Worm (Caenorhabditis elegans) whole organism, mixed stage, embryonic: ENCODE data around the gene lipl-7.

Experiments
- M03D4.4 ChIP-seq: sonication (generic microtip); optimal IDR thresholded peaks from 2 replicates; lab custom pipeline; 2017; ENCODE audit warnings: mild to moderate bottlenecking, missing genetic modification characterization, missing compliant biosample characterization
- bed-3 ChIP-seq: fragments of 200-800 bp; sonication (Bioruptor generic); optimal IDR thresholded peaks from 3 replicates; lab custom pipeline; 2018; ENCODE audit warnings: mild to moderate bottlenecking, missing genetic modification characterization, moderate library complexity, missing compliant biosample characterization
- blmp-1 ChIP-seq: fragments of 150-350 bp; optimal IDR thresholded peaks from 2 replicates; lab custom pipeline; 2014; ENCODE audit warnings: missing biosample characterization, missing genetic modification characterization
- ceh-39 ChIP-seq: fragments of 150-350 bp; optimal IDR thresholded peaks from 2 replicates; lab custom pipeline; 2014; ENCODE audit warnings: missing biosample characterization, missing genetic modification characterization
- ceh-43 ChIP-seq: fragments of 200-800 bp; sonication (Bioruptor generic); optimal IDR thresholded peaks from 2 replicates; lab custom pipeline; 2018; ENCODE audit warnings: mild to moderate bottlenecking, missing genetic modification characterization, moderate library complexity, missing compliant biosample characterization
- ceh-83 ChIP-seq: fragments of 200-800 bp; sonication (Bioruptor generic); optimal IDR thresholded peaks from 2 replicates; lab custom pipeline; 2018; ENCODE audit warnings: mild to moderate bottlenecking, missing genetic modification characterization, missing compliant biosample characterization
- ces-1 ChIP-seq: fragments of 150-350 bp; optimal IDR thresholded peaks from 2 replicates; lab custom pipeline; 2014; ENCODE audit warnings: missing biosample characterization, missing genetic modification reagents, missing genetic modification characterization
- cnd-1 ChIP-seq: fragments of 200-800 bp; sonication (Bioruptor generic); optimal IDR thresholded peaks from 2 replicates; lab custom pipeline; 2018; ENCODE audit warnings: mild to moderate bottlenecking, missing genetic modification characterization, missing compliant biosample characterization
- drap-1 ChIP-seq: fragments of 200-800 bp; sonication (Bioruptor generic); optimal IDR thresholded peaks from 3 replicates; lab custom pipeline; 2018; ENCODE audit warnings: mild to moderate bottlenecking, missing genetic modification characterization, missing compliant biosample characterization
- elt-1 ChIP-seq: sonication (generic microtip); optimal IDR thresholded peaks from 2 replicates; lab custom pipeline; 2017; ENCODE audit warnings: missing genetic modification characterization, mild to moderate bottlenecking, missing compliant biosample characterization, antibody characterized with exemption, moderate library complexity, borderline replicate concordance; ENCODE audit not compliant: insufficient read depth
- flh-1 ChIP-seq: fragments of 200-800 bp; sonication (Bioruptor generic); optimal IDR thresholded peaks from 2 replicates; lab custom pipeline; 2018; ENCODE audit warnings: mild to moderate bottlenecking, missing genetic modification characterization, moderate library complexity, missing compliant biosample characterization
- ham-2 ChIP-seq: fragments of 200-800 bp; sonication (Bioruptor generic); optimal IDR thresholded peaks from 2 replicates; lab custom pipeline; 2018; ENCODE audit warnings: mild to moderate bottlenecking, missing genetic modification characterization, missing compliant biosample characterization
- hlh-1 ChIP-seq: fragments of 150-350 bp; optimal IDR thresholded peaks from 2 replicates; lab custom pipeline; 2014; ENCODE audit warnings: missing biosample characterization, missing genetic modification reagents, missing genetic modification characterization
- lin-13 ChIP-seq: fragments of 150-350 bp; optimal IDR thresholded peaks from 2 replicates; lab custom pipeline; 2014; ENCODE audit warnings: missing biosample characterization, missing genetic modification characterization
- lin-32 ChIP-seq: fragments of 200-800 bp; sonication (Bioruptor generic); optimal IDR thresholded peaks from 2 replicates; lab custom pipeline; 2018; ENCODE audit warnings: mild to moderate bottlenecking, missing genetic modification characterization, missing compliant biosample characterization
- lsy-2 ChIP-seq: fragments of 150-350 bp; optimal IDR thresholded peaks from 2 replicates; lab custom pipeline; 2014; ENCODE audit warnings: missing biosample characterization, missing genetic modification characterization
- mab-5 ChIP-seq: fragments of 150-350 bp; optimal IDR thresholded peaks from 2 replicates; lab custom pipeline; 2014; ENCODE audit warnings: missing biosample characterization, missing genetic modification characterization
- mep-1 ChIP-seq: fragments of 150-350 bp; optimal IDR thresholded peaks from 2 replicates; lab custom pipeline; 2017; ENCODE audit warnings: missing biosample characterization, missing genetic modification reagents, missing genetic modification characterization, inconsistent platforms
- mls-2 ChIP-seq: sonication (generic microtip); optimal IDR thresholded peaks from 2 replicates; lab custom pipeline; 2016; ENCODE audit warnings: mild to moderate bottlenecking, missing genetic modification characterization, moderate library complexity, missing compliant biosample characterization
- nhr-12 ChIP-seq: fragments of 150-350 bp; optimal IDR thresholded peaks from 2 replicates; lab custom pipeline; 2014; ENCODE audit warnings: missing biosample characterization, missing genetic modification characterization
- nhr-2 ChIP-seq: fragments of 150-350 bp; optimal IDR thresholded peaks from 2 replicates; lab custom pipeline; 2014; ENCODE audit warnings: missing biosample characterization, missing genetic modification characterization
- nhr-237 ChIP-seq: fragments of 150-350 bp; optimal IDR thresholded peaks from 2 replicates; lab custom pipeline; 2014; ENCODE audit warnings: missing biosample characterization, missing genetic modification characterization
- nhr-76 ChIP-seq: sonication (generic microtip); optimal IDR thresholded peaks from 2 replicates; lab custom pipeline; 2017; ENCODE audit warnings: missing biosample characterization, missing genetic modification characterization
- pha-4 ChIP-seq: fragments of 150-350 bp; optimal IDR thresholded peaks from 2 replicates; lab custom pipeline; 2018; ENCODE audit warnings: missing biosample characterization, missing genetic modification reagents, missing genetic modification characterization
- sem-2 ChIP-seq: fragments of 200-800 bp; sonication (Bioruptor generic); optimal IDR thresholded peaks from 2 replicates; lab custom pipeline; 2018; ENCODE audit warnings: mild to moderate bottlenecking, missing genetic modification characterization, missing compliant biosample characterization
- snpc-4 ChIP-seq: fragments of 150-350 bp; optimal IDR thresholded peaks from 2 replicates; lab custom pipeline; 2014; ENCODE audit warnings: missing biosample characterization, missing genetic modification characterization
- sptf-1 ChIP-seq: sonication (generic microtip); optimal IDR thresholded peaks from 2 replicates; lab custom pipeline; 2017; ENCODE audit warnings: mild to moderate bottlenecking, missing genetic modification characterization, moderate library complexity, missing compliant biosample characterization
- tbx-8 ChIP-seq: fragments of 200-800 bp; sonication (Bioruptor generic); optimal IDR thresholded peaks from 2 replicates; lab custom pipeline; 2018; ENCODE audit warnings: mild to moderate bottlenecking, missing genetic modification characterization, moderate library complexity, missing compliant biosample characterization
- unc-120 ChIP-seq: sonication (generic microtip); optimal IDR thresholded peaks from 2 replicates; lab custom pipeline; 2017; ENCODE audit warnings: missing genetic modification characterization, missing compliant biosample characterization; ENCODE audit not compliant: poor library complexity, severe bottlenecking
- unc-62 ChIP-seq: fragments of 150-350 bp; optimal IDR thresholded peaks from 2 replicates; lab custom pipeline; 2014; ENCODE audit warnings: missing biosample characterization, missing genetic modification reagents, missing genetic modification characterization
- ztf-11 ChIP-seq: fragments of 150-350 bp; optimal IDR thresholded peaks from 2 replicates; lab custom pipeline; 2014; ENCODE audit warnings: missing biosample characterization, missing genetic modification characterization

lipl-7 gene

DNA sequence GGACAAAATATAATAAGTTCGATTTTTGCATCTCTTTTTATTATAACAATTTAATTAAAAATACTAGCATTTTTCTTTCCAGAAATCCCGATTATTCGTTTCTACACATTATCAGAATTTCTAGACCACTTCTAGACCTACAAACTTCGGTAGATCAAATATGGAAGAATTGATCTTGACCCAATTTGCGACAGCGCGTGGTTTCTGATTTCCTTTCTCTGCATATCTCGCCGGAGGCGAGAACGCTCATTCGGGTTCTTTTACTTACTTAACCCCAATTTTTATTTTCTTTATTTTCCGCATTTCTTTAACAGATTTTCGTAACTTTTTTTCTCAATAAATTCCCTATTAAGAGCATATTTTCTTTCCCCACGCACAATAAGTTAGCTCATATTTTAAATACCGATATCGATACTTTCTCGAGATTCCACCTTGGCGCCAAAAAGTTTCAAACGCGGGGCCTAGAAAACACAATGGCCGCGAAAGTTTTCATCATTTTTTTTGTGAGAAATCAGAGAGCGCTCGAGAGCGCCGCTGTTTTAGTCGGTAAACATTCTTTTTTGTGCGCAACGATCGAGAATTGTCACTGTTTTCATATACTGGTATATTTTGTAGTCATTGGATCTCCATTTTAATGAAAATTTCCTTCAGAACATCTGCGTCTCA, 968 bp upstream of the lipl-7 start:
- TF ChIP-seq nhr-2 (no peak), drap-1 (GFP tag; lab: Kevin White, UChicago) (no peak), elt-1 (no peak), lsy-2 (no peak)

DNA sequence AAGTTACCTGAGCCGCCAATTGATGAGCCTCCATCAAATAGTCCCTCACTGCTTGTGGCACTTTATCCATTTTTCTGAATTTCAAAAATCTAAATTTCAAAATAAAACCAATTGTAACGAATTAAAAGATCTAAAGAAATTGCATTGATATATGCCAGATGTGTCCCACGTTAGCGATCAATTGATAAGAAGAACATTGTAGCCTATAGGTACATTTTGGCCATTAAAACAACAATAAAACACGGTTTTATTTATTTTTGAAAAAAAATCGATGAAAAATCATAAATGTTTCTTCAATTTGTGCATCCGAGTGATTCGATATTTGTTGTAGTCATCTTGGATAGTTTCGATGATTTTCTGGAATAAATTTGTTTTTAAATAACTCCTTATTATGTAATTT, 2.6 kb downstream of the lipl-7 start, which contains the start of gene ech-8:
ech-8 (minus strand) TSS at position 132 of the 400 bp plus-strand sequence.
- TF ChIP-seq bed-3 (GFP tag; lab: Kevin White, UChicago) (no peak), hlh-1 (no peak), snpc-4 (no peak), unc-120 (tag; lab: Kevin White, UChicago) (no peak), lin-13 (tag; lab: Kevin White, UChicago) (no peak), unc-62 (GFP tag; lab: Kevin White, UChicago) (no peak), lsy-2 (no peak), sem-2 (no peak), tbx-8 (no peak), lin-32 (GFP tag; lab: Kevin White, UChicago) (no peak), mab-5 (tag; lab: Kevin White, UChicago) (no peak), flh-1 (no peak), nhr-12 (no peak), mls-2 (tag; lab: Kevin White, UChicago) (no peak), ztf-11 (tag; lab: Kevin White, UChicago) (no peak), drap-1 (GFP tag; lab: Kevin White, UChicago) (no peak)

DNA sequence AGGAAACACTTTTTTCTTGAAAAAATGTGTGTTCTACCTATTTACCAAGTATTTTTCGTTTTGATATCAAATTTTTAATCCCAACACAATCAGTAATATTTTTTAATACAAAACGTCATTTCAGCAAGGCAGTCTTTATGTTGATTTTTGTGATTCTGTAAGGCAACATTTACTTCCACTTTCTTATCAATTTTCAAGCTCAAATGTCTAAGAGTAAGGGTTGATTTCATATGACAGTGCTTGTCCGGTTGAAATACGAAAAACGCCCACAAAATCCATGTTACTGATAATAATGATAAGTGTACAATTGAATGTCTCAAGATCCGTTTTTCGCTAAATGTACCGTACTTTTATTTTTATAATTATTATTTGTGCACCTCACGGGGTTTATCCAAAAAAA, 5.5 kb downstream of the lipl-7 start:
- TF ChIP-seq unc-62 (GFP tag; lab: Kevin White, UChicago) (no peak), unc-120 (tag; lab: Kevin White, UChicago) (no peak), cnd-1 (tag; lab: Kevin White, UChicago) (no peak), drap-1 (GFP tag; lab: Kevin White, UChicago) (no peak), lin-13 (tag; lab: Kevin White, UChicago) (no peak), mls-2 (tag; lab: Kevin White, UChicago) (no peak), lsy-2 (no peak), ces-1 (GFP tag; lab: Kevin White, UChicago) (no peak), mab-5 (tag; lab: Kevin White, UChicago) (no peak), lin-32 (GFP tag; lab: Kevin White, UChicago) (no peak), M03D4.4 (tag; lab: Kevin White, UChicago) (no peak), sem-2 (no peak), ceh-39 (no peak), mep-1 (no peak), ham-2 (GFP tag; lab: Kevin White, UChicago) (no peak), ceh-43 (GFP tag; lab: Kevin White, UChicago) (no peak), elt-1 (no peak), pha-4 (no peak), sptf-1 (no peak), nhr-76 (no peak)
- TF ChIP-seq, all 35 proteins: peak for 0

DNA sequence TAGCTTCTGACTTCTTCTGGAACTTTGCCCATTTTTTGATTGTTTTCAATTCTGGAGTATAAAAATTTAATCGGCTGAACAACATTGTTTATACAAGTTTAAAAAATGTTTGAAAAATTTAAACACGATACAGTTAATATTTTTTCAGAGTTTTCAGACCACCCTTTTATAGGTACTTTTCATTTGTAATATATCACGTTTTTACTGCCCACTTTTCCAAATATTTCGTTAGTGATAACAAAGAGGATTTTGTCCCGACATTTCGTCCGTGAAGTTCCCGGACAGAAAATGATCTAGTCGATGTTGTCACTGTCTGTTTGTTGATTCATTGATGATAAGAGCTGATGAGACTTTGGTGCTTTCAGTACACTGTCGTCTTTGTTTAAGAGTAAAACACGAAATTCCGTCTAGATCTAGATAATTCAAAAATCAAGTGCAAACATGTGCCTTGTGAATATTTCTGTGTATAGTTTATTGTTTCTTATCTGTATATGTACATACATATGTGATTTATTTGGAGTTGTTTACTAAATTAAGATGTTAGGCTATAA, 6.3 kb downstream of the lipl-7 start, which contains the start of gene ech-9:
ech-9 (minus strand) TSS at position 51 of the 551 bp plus-strand sequence.
- TF ChIP-seq unc-120 (tag; lab: Kevin White, UChicago) (no peak), nhr-76 (no peak)

DNA sequence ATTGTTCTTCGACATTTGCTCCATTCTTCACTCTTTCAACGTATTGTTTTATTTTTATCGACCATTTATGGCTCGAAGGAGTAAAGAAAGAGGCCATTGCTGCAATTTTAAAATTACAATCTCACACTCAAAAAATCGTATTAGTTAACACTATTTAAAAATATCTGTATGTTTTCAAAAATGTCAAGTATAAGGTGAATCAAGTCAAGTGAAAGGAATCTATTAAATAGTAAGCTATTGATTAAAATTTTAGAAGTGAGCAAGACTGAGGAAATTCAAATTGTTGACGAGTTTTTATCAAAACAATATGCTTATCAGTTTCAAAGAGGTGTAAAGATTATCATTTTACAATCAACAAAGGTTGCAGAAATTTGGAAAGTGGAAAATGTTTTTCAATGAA, 9.2 kb downstream of the lipl-7 start, which contains the start of gene F01G10.4:
F01G10.4 (minus strand) TSS at position 101 of the 400 bp plus-strand sequence.
- TF ChIP-seq lin-13 (tag; lab: Kevin White, UChicago) (no peak), sptf-1 (no peak), ceh-83 (GFP tag; lab: Kevin White, UChicago) (no peak), nhr-12 (no peak), M03D4.4 (tag; lab: Kevin White, UChicago) (no peak), ceh-39 (no peak), blmp-1 (tag; lab: Kevin White, UChicago) (no peak), nhr-2 (no peak), mab-5 (tag; lab: Kevin White, UChicago) (no peak), elt-1 (no peak), flh-1 (no peak), nhr-237 (tag; lab: Kevin White, UChicago) (no peak), ztf-11 (tag; lab: Kevin White, UChicago) (no peak), ham-2 (GFP tag; lab: Kevin White, UChicago) (no peak), ces-1 (GFP tag; lab: Kevin White, UChicago) (no peak), nhr-76 (no peak), unc-62 (GFP tag; lab: Kevin White, UChicago) (no peak)
